Worm (Caenorhabditis elegans) whole organism, L2 larva: ENCODE data around the gene sre-34.

Experiments used
- ZK546.5 ChIP-seq: sonication (generic microtip); optimal IDR thresholded peaks from 2 replicates; lab custom pipeline; 2017; ENCODE audit warnings: missing biosample characterization, missing genetic modification characterization
- ama-1 ChIP-seq: fragments of 150-350 bp; optimal IDR thresholded peaks from 2 replicates; lab custom pipeline; 2018; ENCODE audit warnings: inconsistent platforms
- ceh-82 ChIP-seq: fragments of 150-350 bp; optimal IDR thresholded peaks from 2 replicates; lab custom pipeline; 2014; ENCODE audit warnings: missing biosample characterization, missing genetic modification characterization
- dmd-4 ChIP-seq: sonication (generic microtip); optimal IDR thresholded peaks from 2 replicates; lab custom pipeline; 2017; ENCODE audit warnings: missing biosample characterization, missing genetic modification characterization
- egl-27 ChIP-seq: sonication (generic microtip); optimal IDR thresholded peaks from 3 replicates; lab custom pipeline; 2017; ENCODE audit warnings: missing biosample characterization, missing genetic modification reagents, missing genetic modification characterization
- nhr-25 ChIP-seq: fragments of 150-350 bp; sonication (generic microtip); optimal IDR thresholded peaks from 3 replicates; lab custom pipeline; 2014; ENCODE audit warnings: missing biosample characterization, missing genetic modification characterization
- nhr-77 ChIP-seq: fragments of 150-350 bp; optimal IDR thresholded peaks from 2 replicates; lab custom pipeline; 2014; ENCODE audit warnings: missing biosample characterization, missing genetic modification characterization
- snpc-4 ChIP-seq: fragments of 150-350 bp; optimal IDR thresholded peaks from 2 replicates; lab custom pipeline; 2014; ENCODE audit warnings: missing biosample characterization, missing genetic modification characterization
- unc-62 ChIP-seq: fragments of 150-350 bp; optimal IDR thresholded peaks from 2 replicates; lab custom pipeline; 2014; ENCODE audit warnings: missing biosample characterization, missing genetic modification reagents, missing genetic modification characterization
- ztf-11 ChIP-seq: sonication (generic microtip); optimal IDR thresholded peaks from 2 replicates; lab custom pipeline; 2017; ENCODE audit warnings: missing biosample characterization, missing genetic modification characterization
- ztf-4 ChIP-seq: fragments of 150-350 bp; optimal IDR thresholded peaks from 2 replicates; lab custom pipeline; 2014; ENCODE audit warnings: missing biosample characterization, missing genetic modification characterization

DNA sequence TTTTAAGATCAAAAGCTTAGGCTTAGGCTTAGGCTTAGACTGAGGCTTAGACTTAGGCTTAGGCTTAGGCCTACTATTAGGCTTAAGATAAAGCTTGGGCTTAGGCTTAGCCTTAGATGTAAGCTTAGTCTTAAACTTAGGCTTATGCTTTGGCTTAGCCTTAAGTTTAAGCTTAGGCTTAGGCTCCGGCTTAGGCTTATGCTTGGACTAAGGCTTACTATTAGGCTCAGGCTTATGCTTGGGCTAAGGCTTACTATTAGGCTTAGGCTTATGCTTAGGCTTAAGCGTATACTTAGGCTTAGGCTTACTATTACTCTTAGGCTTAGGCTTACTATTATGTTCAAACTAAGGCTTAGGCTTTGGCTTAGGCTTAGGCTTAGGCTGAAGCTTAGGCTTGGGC, 13.2 kb upstream of the sre-34 start:
- TF ChIP-seq ztf-4 (tag; lab: Kevin White, UChicago) (no peak), unc-62 (GFP tag; lab: Kevin White, UChicago) (no peak), nhr-25 (tag; lab: Kevin White, UChicago) (no peak), dmd-4 (tag; lab: Kevin White, UChicago) (no peak), ztf-11 (no peak), egl-27 (tag; lab: Kevin White, UChicago) (no peak), nhr-77 (no peak), ama-1 (lab: Kevin White, UChicago) (no peak), ceh-82 (tag; lab: Kevin White, UChicago) (no peak), snpc-4 (tag; lab: Kevin White, UChicago) (no peak), ZK546.5 (no peak)
